Worm (Caenorhabditis elegans) whole organism, L1 larva: ENCODE data around the gene actl-1.

Experiments
- C04F5.9 ChIP-seq: sonication (generic microtip); optimal IDR thresholded peaks from 2 replicates; lab custom pipeline; 2016; ENCODE audit warnings: missing genetic modification characterization, missing compliant biosample characterization
- C16A3.4 ChIP-seq: fragments of 150-350 bp; optimal IDR thresholded peaks from 2 replicates; lab custom pipeline; 2014; ENCODE audit warnings: missing biosample characterization, missing genetic modification characterization
- C34B4.2 ChIP-seq: sonication (generic microtip); optimal IDR thresholded peaks from 2 replicates; lab custom pipeline; 2017; ENCODE audit warnings: mild to moderate bottlenecking, missing genetic modification characterization, missing compliant biosample characterization
- F16B12.6 ChIP-seq: fragments of 150-350 bp; optimal IDR thresholded peaks from 2 replicates; lab custom pipeline; 2014; ENCODE audit warnings: missing biosample characterization, missing genetic modification characterization
- Y116A8C.19 ChIP-seq: sonication (generic microtip); optimal IDR thresholded peaks from 2 replicates; lab custom pipeline; 2016; ENCODE audit warnings: missing compliant biosample characterization, missing genetic modification characterization, borderline replicate concordance
- aha-1 ChIP-seq: fragments of 150-350 bp; optimal IDR thresholded peaks from 2 replicates; lab custom pipeline; 2014; ENCODE audit warnings: missing biosample characterization, missing genetic modification characterization
- alr-1 ChIP-seq: fragments of 200-800 bp; sonication (Bioruptor generic); optimal IDR thresholded peaks from 2 replicates; lab custom pipeline; 2018; ENCODE audit warnings: borderline replicate concordance, mild to moderate bottlenecking, missing genetic modification characterization, missing compliant biosample characterization
- ceh-8 ChIP-seq: fragments of 200-800 bp; sonication (Bioruptor generic); optimal IDR thresholded peaks from 2 replicates; lab custom pipeline; 2018; ENCODE audit warnings: mild to moderate bottlenecking, missing genetic modification characterization, moderate library complexity, missing compliant biosample characterization
- ceh-82 ChIP-seq, 3 experiments: fragments of 150-350 bp in 1 of 3; sonication (generic microtip) in 2 of 3; optimal IDR thresholded peaks; 2 replicates each; lab custom pipeline; 2014 to 2017; ENCODE audit warnings: missing biosample characterization in 3 of 3, missing genetic modification characterization in 3 of 3
- ceh-90 ChIP-seq: sonication (generic microtip); optimal IDR thresholded peaks from 2 replicates; lab custom pipeline; 2016; ENCODE audit warnings: missing genetic modification characterization, missing compliant biosample characterization
- ces-1 ChIP-seq: fragments of 150-350 bp; optimal IDR thresholded peaks from 2 replicates; lab custom pipeline; 2014; ENCODE audit warnings: missing biosample characterization, missing genetic modification reagents, missing genetic modification characterization
- dsc-1 ChIP-seq: sonication (generic microtip); optimal IDR thresholded peaks from 2 replicates; lab custom pipeline; 2016; ENCODE audit warnings: mild to moderate bottlenecking, missing genetic modification characterization, missing compliant biosample characterization
- egl-13 ChIP-seq: sonication (generic microtip); optimal IDR thresholded peaks from 2 replicates; lab custom pipeline; 2016; ENCODE audit warnings: missing genotype, missing genetic modification reagents, missing genetic modification characterization, missing compliant biosample characterization
- elt-2 ChIP-seq: sonication (generic microtip); optimal IDR thresholded peaks from 2 replicates; lab custom pipeline; 2016; ENCODE audit warnings: missing genetic modification characterization, mild to moderate bottlenecking, inconsistent platforms, missing compliant biosample characterization, missing genetic modification reagents
- ets-5 ChIP-seq: fragments of 200-800 bp; sonication (Bioruptor generic); IDR thresholded peaks from 2 replicates; pipeline ENCODE4 v1.3.6; 2022; ENCODE audit warnings: missing genetic modification characterization, missing compliant biosample characterization
- fkh-10 ChIP-seq: sonication (generic microtip); optimal IDR thresholded peaks from 2 replicates; lab custom pipeline; 2017; ENCODE audit warnings: missing biosample characterization, missing genetic modification reagents, missing genetic modification characterization
- fkh-4 ChIP-seq: sonication (generic microtip); optimal IDR thresholded peaks from 2 replicates; lab custom pipeline; 2016; ENCODE audit warnings: missing compliant biosample characterization, missing genetic modification characterization, borderline replicate concordance
- fkh-8 ChIP-seq: sonication (generic microtip); optimal IDR thresholded peaks from 2 replicates; lab custom pipeline; 2016; ENCODE audit warnings: mild to moderate bottlenecking, missing genetic modification characterization, missing compliant biosample characterization
- fos-1 ChIP-seq: fragments of 150-350 bp; optimal IDR thresholded peaks from 2 replicates; lab custom pipeline; 2014; ENCODE audit warnings: missing biosample characterization, missing genetic modification characterization
- grh-1 ChIP-seq: fragments of 200-800 bp; sonication (Bioruptor generic); IDR thresholded peaks from 2 replicates; pipeline ENCODE4 v1.3.6; 2022; ENCODE audit warnings: missing genetic modification reagents, missing genetic modification characterization, missing compliant biosample characterization
- hlh-17 ChIP-seq: fragments of 200-800 bp; sonication (Bioruptor generic); optimal IDR thresholded peaks from 2 replicates; lab custom pipeline; 2018; ENCODE audit warnings: missing genetic modification characterization, mild to moderate bottlenecking, missing compliant biosample characterization, moderate library complexity, borderline replicate concordance
- hpl-2 ChIP-seq: fragments of 150-350 bp; optimal IDR thresholded peaks from 2 replicates; lab custom pipeline; 2014; ENCODE audit warnings: missing biosample characterization, missing genetic modification reagents, missing genetic modification characterization
- irx-1 ChIP-seq: sonication (generic microtip); optimal IDR thresholded peaks from 2 replicates; lab custom pipeline; 2016; ENCODE audit warnings: missing genetic modification characterization, missing compliant biosample characterization
- isw-1 ChIP-seq: fragments of 200-800 bp; sonication (Bioruptor generic); IDR thresholded peaks from 2 replicates; pipeline ENCODE4 v1.3.6; 2022; ENCODE audit warnings: missing genetic modification characterization, missing compliant biosample characterization
- jun-1 ChIP-seq: fragments of 150-350 bp; optimal IDR thresholded peaks from 2 replicates; lab custom pipeline; 2014; ENCODE audit warnings: missing biosample characterization, missing genetic modification reagents, missing genetic modification characterization
- lin-39 ChIP-seq: fragments of 150-350 bp; optimal IDR thresholded peaks from 2 replicates; lab custom pipeline; 2014; ENCODE audit warnings: missing biosample characterization, missing genetic modification reagents, missing genetic modification characterization
- lir-3 ChIP-seq: sonication (generic microtip); optimal IDR thresholded peaks from 2 replicates; lab custom pipeline; 2016; ENCODE audit warnings: mild to moderate bottlenecking, missing genetic modification characterization, moderate library complexity, missing compliant biosample characterization; ENCODE audit not compliant: poor library complexity
- nhr-11 ChIP-seq: fragments of 150-350 bp; optimal IDR thresholded peaks from 2 replicates; lab custom pipeline; 2014; ENCODE audit warnings: missing biosample characterization, missing genetic modification characterization
- nhr-12 ChIP-seq: sonication (generic microtip); optimal IDR thresholded peaks from 2 replicates; lab custom pipeline; 2017; ENCODE audit warnings: missing biosample characterization, missing genetic modification characterization
- nhr-20 ChIP-seq: sonication (generic microtip); optimal IDR thresholded peaks from 2 replicates; lab custom pipeline; 2016; ENCODE audit warnings: mild to moderate bottlenecking, missing genetic modification characterization, missing compliant biosample characterization
- nhr-71 ChIP-seq: sonication (generic microtip); optimal IDR thresholded peaks from 2 replicates; lab custom pipeline; 2016; ENCODE audit warnings: mild to moderate bottlenecking, missing genetic modification characterization, moderate library complexity, missing compliant biosample characterization
- nhr-84 ChIP-seq: sonication (generic microtip); optimal IDR thresholded peaks from 2 replicates; lab custom pipeline; 2017; ENCODE audit warnings: missing biosample characterization, missing genetic modification characterization
- nhr-85 ChIP-seq: sonication (generic microtip); peaks from one replicate; lab custom pipeline; 2016; ENCODE audit warnings: missing genetic modification characterization, inconsistent platforms, missing compliant biosample characterization
- pag-3 ChIP-seq: sonication (generic microtip); optimal IDR thresholded peaks from 2 replicates; lab custom pipeline; 2017; ENCODE audit warnings: missing genetic modification characterization, mild to moderate bottlenecking, missing compliant biosample characterization, antibody characterized with exemption, borderline replicate concordance; ENCODE audit not compliant: insufficient read depth
- pax-3 ChIP-seq: fragments of 200-800 bp; sonication (Bioruptor generic); optimal IDR thresholded peaks from 2 replicates; lab custom pipeline; 2018; ENCODE audit warnings: mild to moderate bottlenecking, missing genetic modification characterization, moderate library complexity, missing compliant biosample characterization
- rnt-1 ChIP-seq: sonication (generic microtip); optimal IDR thresholded peaks from 2 replicates; lab custom pipeline; 2016; ENCODE audit warnings: mild to moderate bottlenecking, missing genetic modification characterization, moderate library complexity, missing compliant biosample characterization
- skn-1 ChIP-seq: fragments of 150-350 bp; optimal IDR thresholded peaks from 2 replicates; lab custom pipeline; 2014; ENCODE audit warnings: missing biosample characterization, missing genetic modification characterization
- snpc-4 ChIP-seq: fragments of 150-350 bp; optimal IDR thresholded peaks from 2 replicates; lab custom pipeline; 2014; ENCODE audit warnings: missing biosample characterization, missing genetic modification characterization
- sox-4 ChIP-seq: sonication (generic microtip); optimal IDR thresholded peaks from 2 replicates; lab custom pipeline; 2016; ENCODE audit warnings: missing genetic modification characterization, missing compliant biosample characterization
- sptf-1 ChIP-seq: fragments of 150-350 bp; optimal IDR thresholded peaks from 2 replicates; lab custom pipeline; 2014; ENCODE audit warnings: missing biosample characterization, missing genetic modification characterization
- unc-98 ChIP-seq: fragments of 200-800 bp; sonication (Bioruptor generic); IDR thresholded peaks from 2 replicates; pipeline ENCODE4 v1.3.6; 2022; ENCODE audit warnings: missing genetic modification characterization, missing compliant biosample characterization
- xbp-1 ChIP-seq: sonication (generic microtip); optimal IDR thresholded peaks from 2 replicates; lab custom pipeline; 2016; ENCODE audit warnings: missing genetic modification characterization, missing compliant biosample characterization
- zag-1 ChIP-seq: fragments of 150-350 bp; optimal IDR thresholded peaks from 2 replicates; lab custom pipeline; 2014; ENCODE audit warnings: missing biosample characterization, missing genetic modification characterization
- ztf-4 ChIP-seq: fragments of 150-350 bp; optimal IDR thresholded peaks from 2 replicates; lab custom pipeline; 2014; ENCODE audit warnings: missing biosample characterization, missing genetic modification characterization

The actl-1 gene

DNA sequence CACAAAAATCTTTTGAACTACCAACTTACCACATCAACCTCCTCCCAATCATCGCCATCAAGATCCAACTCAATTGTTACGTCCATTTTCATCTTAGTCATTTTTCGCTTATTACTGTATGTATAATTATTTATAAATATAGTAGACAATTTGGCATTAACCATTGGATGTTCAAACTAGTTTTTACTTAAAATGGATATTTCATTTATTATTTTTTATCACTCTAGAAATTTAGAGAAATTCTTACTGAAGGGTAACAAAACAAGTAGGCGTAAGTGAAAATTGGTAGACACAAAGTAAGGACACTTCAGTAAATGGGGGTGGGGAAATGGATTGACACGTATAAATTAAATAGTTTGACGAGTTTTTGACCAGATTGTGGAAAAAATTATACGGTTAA, at the start of gene actl-1:
Gene actl-1, minus strand, starts transcription at position 101 of the 400 bp plus-strand sequence.
- TF ChIP-seq hlh-17 (GFP tag; lab: Kevin White, UChicago) (no peak), sptf-1 (no peak), zag-1 (no peak), ceh-8 (GFP tag; lab: Kevin White, UChicago) (no peak), C34B4.2 (no peak), Y116A8C.19 (no peak), ces-1 (GFP tag; lab: Kevin White, UChicago) (no peak), lir-3 (no peak), ceh-82 (tag; optimal IDR thresholded peaks at IDR 0.05; lab: Kevin White, UChicago) (no peak), nhr-11 (no peak), C16A3.4 (tag; lab: Kevin White, UChicago) (no peak), nhr-20 (tag; lab: Kevin White, UChicago) (no peak), aha-1 (no peak), C04F5.9 (tag; lab: Kevin White, UChicago) (no peak), grh-1 (GFP tag; lab: Robert Waterston, UW) (no peak)
- TF ChIP-seq, all 84 proteins: peak for 0

DNA sequence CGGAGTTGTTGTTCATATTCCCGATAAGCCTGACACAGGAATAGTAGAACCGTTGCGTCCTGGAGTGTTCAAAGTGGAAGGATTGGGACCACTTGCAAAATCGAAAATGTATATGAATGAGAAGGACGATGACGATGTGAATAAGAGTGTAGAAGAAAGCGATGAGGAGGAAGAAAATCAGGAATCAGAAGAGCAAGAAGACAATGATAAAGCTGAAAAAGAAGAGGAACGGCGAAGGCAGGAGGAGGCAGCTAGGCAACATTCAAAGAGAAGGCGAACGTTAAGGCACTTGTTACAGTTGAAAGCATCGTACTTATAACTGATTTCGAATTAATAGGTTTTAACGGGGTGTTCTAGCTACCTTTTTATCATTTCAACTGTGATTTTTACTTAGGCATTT, 44.0 kb upstream of the actl-1 start:
- no peak for TF ChIP-seq nhr-11
- TF ChIP-seq ets-5 (GFP tag; lab: Robert Waterston, UW): no peak
- no peak for TF ChIP-seq egl-13 (tag; lab: Kevin White, UChicago)
- no peak for TF ChIP-seq rnt-1 (tag; lab: Kevin White, UChicago)
- no peak for TF ChIP-seq irx-1 (tag; lab: Kevin White, UChicago)
- no peak for TF ChIP-seq fkh-4
- no peak for TF ChIP-seq jun-1 (tag; lab: Kevin White, UChicago)
- no peak for TF ChIP-seq dsc-1 (tag; lab: Kevin White, UChicago)
- no peak for TF ChIP-seq hpl-2 (GFP tag; lab: Kevin White, UChicago)

DNA sequence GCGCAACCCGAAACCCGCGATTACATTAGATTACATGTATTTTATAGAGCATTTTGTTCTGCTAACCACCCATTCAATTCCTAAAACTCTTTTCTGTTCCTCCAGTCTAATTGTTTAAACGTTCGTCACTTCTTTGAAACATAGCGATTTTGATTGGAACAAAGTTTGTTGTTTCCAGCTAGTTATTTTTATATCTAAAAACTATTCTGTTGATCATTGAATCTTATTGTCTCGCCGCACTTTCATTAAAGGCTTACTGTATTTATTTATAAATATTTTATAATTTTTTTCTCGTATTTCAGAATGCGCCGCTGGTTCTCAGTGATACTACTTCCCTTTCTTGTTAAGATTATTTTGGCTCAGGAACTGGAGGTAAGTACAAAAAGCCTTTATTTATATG, 43.1 kb upstream of the actl-1 start, which contains the start of gene T14E8.2:
Gene T14E8.2, plus strand, starts transcription at position 301 of the 400 bp plus-strand sequence.
- TF ChIP-seq aha-1 (no peak), fos-1 (no peak), dsc-1 (tag; lab: Kevin White, UChicago) (no peak), isw-1 (no peak), C16A3.4 (tag; lab: Kevin White, UChicago) (no peak), nhr-85 (tag; lab: Kevin White, UChicago) (no peak)
- TF ChIP-seq, all 84 proteins: peak for 0

DNA sequence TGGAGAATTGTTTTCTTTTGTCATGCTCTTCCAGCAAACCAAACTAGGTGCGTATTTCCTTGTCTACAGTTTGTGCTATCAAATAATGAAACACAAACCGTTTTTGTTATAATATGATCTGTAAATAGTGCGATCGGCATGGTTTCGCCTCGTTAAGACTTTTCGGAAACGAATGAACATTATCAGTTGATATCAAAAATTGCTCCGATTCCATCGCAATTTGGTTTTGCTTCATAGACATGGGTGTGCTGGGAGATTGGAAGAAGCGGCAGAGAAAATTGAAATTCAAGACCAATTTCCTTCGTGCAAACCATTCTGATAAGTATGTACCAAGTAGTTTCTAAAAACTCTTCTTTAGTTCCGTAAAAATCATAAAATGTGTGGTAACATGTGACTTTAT, 38.4 kb upstream of the actl-1 start:
- peak; percentile 80 for TF ChIP-seq elt-2 (tag; lab: Kevin White, UChicago)
- TF ChIP-seq nhr-12: no peak

DNA sequence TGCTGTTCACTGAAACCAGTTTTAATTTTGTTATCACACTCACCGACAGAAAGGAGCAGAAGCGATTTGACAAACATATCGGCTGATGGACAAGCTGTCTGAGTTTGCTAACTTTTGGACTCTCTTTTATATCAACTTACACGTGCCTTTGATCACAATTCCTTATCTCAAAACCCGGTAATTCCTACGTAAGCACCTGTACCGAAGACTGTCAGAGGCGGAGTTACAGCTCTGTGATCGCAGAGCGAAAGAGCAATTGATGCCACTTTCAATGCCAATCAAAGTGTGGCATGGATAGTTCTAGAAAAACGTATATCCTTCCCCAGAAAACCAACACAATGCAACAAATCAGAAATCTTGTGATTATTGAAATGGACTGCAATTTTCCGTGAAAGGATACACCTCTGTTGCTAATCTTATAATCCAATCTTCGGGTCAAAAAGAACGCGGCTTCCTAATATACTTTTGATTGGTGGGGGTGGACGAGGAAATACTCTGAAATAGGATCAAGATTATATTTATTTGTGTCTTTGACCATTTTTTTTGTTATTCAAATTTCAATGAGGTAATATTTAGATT, 37.2 kb upstream of the actl-1 start, which contains the start of gene ilys-5:
Gene ilys-5, minus strand, starts transcription at position 140 of the 579 bp plus-strand sequence.
- TF ChIP-seq fos-1 (no peak), lir-3 (no peak), elt-2 (tag; lab: Kevin White, UChicago) (peak; percentile 71), skn-1 (no peak), pax-3 (tag; lab: Kevin White, UChicago) (peak; percentile 57), pag-3 (tag; lab: Kevin White, UChicago) (no peak), nhr-84 (no peak), nhr-71 (tag; lab: Kevin White, UChicago) (peak; percentile 4), aha-1 (no peak), snpc-4 (tag; lab: Kevin White, UChicago) (no peak), ets-5 (GFP tag; lab: Robert Waterston, UW) (no peak), ztf-4 (tag; lab: Kevin White, UChicago) (no peak), egl-13 (tag; lab: Kevin White, UChicago) (no peak), F16B12.6 (tag; lab: Kevin White, UChicago) (no peak), xbp-1 (tag; lab: Kevin White, UChicago) (no peak), nhr-12 (no peak), dsc-1 (tag; lab: Kevin White, UChicago) (peak; percentile 96), sox-4 (tag; lab: Kevin White, UChicago) (peak; percentile 39), fkh-10 (GFP tag; lab: Kevin White, UChicago) (no peak), lin-39 (tag; lab: Kevin White, UChicago) (no peak), ceh-82 (tag; optimal IDR thresholded peaks at IDR 0.05; lab: Kevin White, UChicago) (no peak), ceh-90 (tag; lab: Kevin White, UChicago) (no peak), unc-98 (GFP tag; lab: Robert Waterston, UW) (no peak), fkh-8 (tag; lab: Kevin White, UChicago) (peak; percentile 54), C16A3.4 (tag; lab: Kevin White, UChicago) (no peak), hpl-2 (GFP tag; lab: Kevin White, UChicago) (no peak), alr-1 (tag; lab: Kevin White, UChicago) (no peak)
